Worm (Caenorhabditis elegans) whole organism, mixed stage, embryonic: ENCODE results near the gene cul-2.

ENCODE experiments used
- M03D4.4 ChIP-seq: sonication (generic microtip); optimal IDR thresholded peaks from 2 replicates; lab custom pipeline; 2017; ENCODE audit warnings: mild to moderate bottlenecking, missing genetic modification characterization, missing compliant biosample characterization
- blmp-1 ChIP-seq: fragments of 150-350 bp; optimal IDR thresholded peaks from 2 replicates; lab custom pipeline; 2014; ENCODE audit warnings: missing biosample characterization, missing genetic modification characterization
- ceh-39 ChIP-seq: fragments of 150-350 bp; optimal IDR thresholded peaks from 2 replicates; lab custom pipeline; 2014; ENCODE audit warnings: missing biosample characterization, missing genetic modification characterization
- ceh-43 ChIP-seq: fragments of 200-800 bp; sonication (Bioruptor generic); optimal IDR thresholded peaks from 2 replicates; lab custom pipeline; 2018; ENCODE audit warnings: mild to moderate bottlenecking, missing genetic modification characterization, moderate library complexity, missing compliant biosample characterization
- ceh-83 ChIP-seq: fragments of 200-800 bp; sonication (Bioruptor generic); optimal IDR thresholded peaks from 2 replicates; lab custom pipeline; 2018; ENCODE audit warnings: mild to moderate bottlenecking, missing genetic modification characterization, missing compliant biosample characterization
- ces-1 ChIP-seq: fragments of 150-350 bp; optimal IDR thresholded peaks from 2 replicates; lab custom pipeline; 2014; ENCODE audit warnings: missing biosample characterization, missing genetic modification reagents, missing genetic modification characterization
- cnd-1 ChIP-seq: fragments of 200-800 bp; sonication (Bioruptor generic); optimal IDR thresholded peaks from 2 replicates; lab custom pipeline; 2018; ENCODE audit warnings: mild to moderate bottlenecking, missing genetic modification characterization, missing compliant biosample characterization
- drap-1 ChIP-seq: fragments of 200-800 bp; sonication (Bioruptor generic); optimal IDR thresholded peaks from 3 replicates; lab custom pipeline; 2018; ENCODE audit warnings: mild to moderate bottlenecking, missing genetic modification characterization, missing compliant biosample characterization
- elt-1 ChIP-seq: sonication (generic microtip); optimal IDR thresholded peaks from 2 replicates; lab custom pipeline; 2017; ENCODE audit warnings: missing genetic modification characterization, mild to moderate bottlenecking, missing compliant biosample characterization, antibody characterized with exemption, moderate library complexity, borderline replicate concordance; ENCODE audit not compliant: insufficient read depth
- elt-3 ChIP-seq: fragments of 150-350 bp; optimal IDR thresholded peaks from 2 replicates; lab custom pipeline; 2014; ENCODE audit warnings: missing biosample characterization, missing genetic modification characterization
- flh-1 ChIP-seq: fragments of 200-800 bp; sonication (Bioruptor generic); optimal IDR thresholded peaks from 2 replicates; lab custom pipeline; 2018; ENCODE audit warnings: mild to moderate bottlenecking, missing genetic modification characterization, moderate library complexity, missing compliant biosample characterization
- ham-2 ChIP-seq: fragments of 200-800 bp; sonication (Bioruptor generic); optimal IDR thresholded peaks from 2 replicates; lab custom pipeline; 2018; ENCODE audit warnings: mild to moderate bottlenecking, missing genetic modification characterization, missing compliant biosample characterization
- hlh-1 ChIP-seq: fragments of 150-350 bp; optimal IDR thresholded peaks from 2 replicates; lab custom pipeline; 2014; ENCODE audit warnings: missing biosample characterization, missing genetic modification reagents, missing genetic modification characterization
- lin-13 ChIP-seq: fragments of 150-350 bp; optimal IDR thresholded peaks from 2 replicates; lab custom pipeline; 2014; ENCODE audit warnings: missing biosample characterization, missing genetic modification characterization
- lin-32 ChIP-seq: fragments of 200-800 bp; sonication (Bioruptor generic); optimal IDR thresholded peaks from 2 replicates; lab custom pipeline; 2018; ENCODE audit warnings: mild to moderate bottlenecking, missing genetic modification characterization, missing compliant biosample characterization
- lsy-2 ChIP-seq: fragments of 150-350 bp; optimal IDR thresholded peaks from 2 replicates; lab custom pipeline; 2014; ENCODE audit warnings: missing biosample characterization, missing genetic modification characterization
- mab-5 ChIP-seq: fragments of 150-350 bp; optimal IDR thresholded peaks from 2 replicates; lab custom pipeline; 2014; ENCODE audit warnings: missing biosample characterization, missing genetic modification characterization
- mep-1 ChIP-seq: fragments of 150-350 bp; optimal IDR thresholded peaks from 2 replicates; lab custom pipeline; 2017; ENCODE audit warnings: missing biosample characterization, missing genetic modification reagents, missing genetic modification characterization, inconsistent platforms
- mls-2 ChIP-seq: sonication (generic microtip); optimal IDR thresholded peaks from 2 replicates; lab custom pipeline; 2016; ENCODE audit warnings: mild to moderate bottlenecking, missing genetic modification characterization, moderate library complexity, missing compliant biosample characterization
- nhr-12 ChIP-seq: fragments of 150-350 bp; optimal IDR thresholded peaks from 2 replicates; lab custom pipeline; 2014; ENCODE audit warnings: missing biosample characterization, missing genetic modification characterization
- nhr-2 ChIP-seq: fragments of 150-350 bp; optimal IDR thresholded peaks from 2 replicates; lab custom pipeline; 2014; ENCODE audit warnings: missing biosample characterization, missing genetic modification characterization
- nhr-28 ChIP-seq: fragments of 150-350 bp; optimal IDR thresholded peaks from 2 replicates; lab custom pipeline; 2014; ENCODE audit warnings: missing biosample characterization, missing genetic modification characterization
- nhr-76 ChIP-seq: sonication (generic microtip); optimal IDR thresholded peaks from 2 replicates; lab custom pipeline; 2017; ENCODE audit warnings: missing biosample characterization, missing genetic modification characterization
- pha-4 ChIP-seq: fragments of 150-350 bp; optimal IDR thresholded peaks from 2 replicates; lab custom pipeline; 2018; ENCODE audit warnings: missing biosample characterization, missing genetic modification reagents, missing genetic modification characterization
- sem-2 ChIP-seq: fragments of 200-800 bp; sonication (Bioruptor generic); optimal IDR thresholded peaks from 2 replicates; lab custom pipeline; 2018; ENCODE audit warnings: mild to moderate bottlenecking, missing genetic modification characterization, missing compliant biosample characterization
- sptf-1 ChIP-seq: sonication (generic microtip); optimal IDR thresholded peaks from 2 replicates; lab custom pipeline; 2017; ENCODE audit warnings: mild to moderate bottlenecking, missing genetic modification characterization, moderate library complexity, missing compliant biosample characterization
- tbx-8 ChIP-seq: fragments of 200-800 bp; sonication (Bioruptor generic); optimal IDR thresholded peaks from 2 replicates; lab custom pipeline; 2018; ENCODE audit warnings: mild to moderate bottlenecking, missing genetic modification characterization, moderate library complexity, missing compliant biosample characterization
- unc-120 ChIP-seq: sonication (generic microtip); optimal IDR thresholded peaks from 2 replicates; lab custom pipeline; 2017; ENCODE audit warnings: missing genetic modification characterization, missing compliant biosample characterization; ENCODE audit not compliant: poor library complexity, severe bottlenecking
- unc-39 ChIP-seq: fragments of 150-350 bp; optimal IDR thresholded peaks from 2 replicates; lab custom pipeline; 2014; ENCODE audit warnings: missing biosample characterization, missing genetic modification characterization
- unc-62 ChIP-seq: fragments of 150-350 bp; optimal IDR thresholded peaks from 2 replicates; lab custom pipeline; 2014; ENCODE audit warnings: missing biosample characterization, missing genetic modification reagents, missing genetic modification characterization
- ztf-11 ChIP-seq: fragments of 150-350 bp; optimal IDR thresholded peaks from 2 replicates; lab custom pipeline; 2014; ENCODE audit warnings: missing biosample characterization, missing genetic modification characterization

Gene cul-2

ce11 chrIII:13695588-13695987, 8.5 kb downstream of the cul-2 start:
- TF ChIP-seq nhr-2 (no peak), ztf-11 (tag; lab: Kevin White, UChicago) (no peak), blmp-1 (tag; lab: Kevin White, UChicago) (peak; percentile 78), elt-3 (tag; lab: Kevin White, UChicago) (no peak), nhr-12 (tag; lab: Kevin White, UChicago) (no peak), drap-1 (GFP tag; lab: Kevin White, UChicago) (no peak), lsy-2 (tag; lab: Kevin White, UChicago) (no peak), hlh-1 (tag; lab: Kevin White, UChicago) (no peak), cnd-1 (tag; lab: Kevin White, UChicago) (no peak)

- TF ChIP-seq unc-62 (GFP tag; lab: Kevin White, UChicago): no peak
- peak; percentile 31 for TF ChIP-seq ces-1 (GFP tag; lab: Kevin White, UChicago)
- TF ChIP-seq mls-2 (tag; lab: Kevin White, UChicago): peak; percentile 14
- TF ChIP-seq hlh-1 (tag; lab: Kevin White, UChicago): peak; percentile 46
Observed at ce11 chrIII:13697822-13698221, 10.8 kb downstream of the cul-2 start.

- TF ChIP-seq ztf-11 (tag; lab: Kevin White, UChicago): no peak
- no peak for TF ChIP-seq unc-120 (tag; lab: Kevin White, UChicago)
- no peak for TF ChIP-seq elt-3 (tag; lab: Kevin White, UChicago)
- TF ChIP-seq M03D4.4 (tag; lab: Kevin White, UChicago): no peak
- TF ChIP-seq nhr-76: no peak
- TF ChIP-seq ceh-39: no peak
- TF ChIP-seq ceh-83 (GFP tag; lab: Kevin White, UChicago): no peak
- no peak for TF ChIP-seq mep-1
- no peak for TF ChIP-seq nhr-28 (tag; lab: Kevin White, UChicago)
- TF ChIP-seq flh-1 (GFP tag; lab: Kevin White, UChicago): no peak
- no peak for TF ChIP-seq cnd-1 (tag; lab: Kevin White, UChicago)
- no peak for TF ChIP-seq ces-1 (GFP tag; lab: Kevin White, UChicago)
- TF ChIP-seq sptf-1 (tag; lab: Kevin White, UChicago): no peak
- no peak for TF ChIP-seq lin-32 (GFP tag; lab: Kevin White, UChicago)
- TF ChIP-seq lsy-2 (tag; lab: Kevin White, UChicago): no peak
- no peak for TF ChIP-seq hlh-1 (tag; lab: Kevin White, UChicago)
- TF ChIP-seq nhr-2: no peak
- no peak for TF ChIP-seq elt-1 (tag; lab: Kevin White, UChicago)
- TF ChIP-seq mab-5 (tag; lab: Kevin White, UChicago): no peak
- TF ChIP-seq blmp-1 (tag; lab: Kevin White, UChicago): no peak
- TF ChIP-seq, all 35 proteins: peak for 0
Observed at ce11 chrIII:13701691-13702090, 14.6 kb downstream of the cul-2 start, which contains the start of gene lit-1. Gene lit-1, plus strand, starts transcription at chrIII:13701991.

- TF ChIP-seq mab-5 (tag; lab: Kevin White, UChicago) (no peak), sem-2 (GFP tag; lab: Kevin White, UChicago) (no peak), unc-39 (tag; lab: Kevin White, UChicago) (no peak), blmp-1 (tag; lab: Kevin White, UChicago) (no peak), ceh-43 (GFP tag; lab: Kevin White, UChicago) (no peak), unc-120 (tag; lab: Kevin White, UChicago) (no peak), nhr-76 (no peak), lin-13 (tag; lab: Kevin White, UChicago) (no peak), tbx-8 (GFP tag; lab: Kevin White, UChicago) (no peak), ceh-39 (no peak), pha-4 (tag; lab: Kevin White, UChicago) (no peak), cnd-1 (tag; lab: Kevin White, UChicago) (no peak), mep-1 (no peak)
- TF ChIP-seq, all 35 proteins: peak for 0
Observed at ce11 chrIII:13708415-13708814, 21.3 kb downstream of the cul-2 start.

ce11 chrIII:13709122-13709521, 22.1 kb downstream of the cul-2 start:
- TF ChIP-seq ham-2 (GFP tag; lab: Kevin White, UChicago): no peak
- peak; percentile 43 for TF ChIP-seq hlh-1 (tag; lab: Kevin White, UChicago)
- TF ChIP-seq blmp-1 (tag; lab: Kevin White, UChicago): peak; percentile 48
- TF ChIP-seq ceh-39: no peak
